Worm (Caenorhabditis elegans) whole organism, L4 larva: ENCODE measurements around the gene unc-2.

Experiments
- R02D3.7 ChIP-seq: fragments of 150-350 bp; sonication (generic microtip); optimal IDR thresholded peaks from 3 replicates; lab custom pipeline; 2014; ENCODE audit warnings: missing biosample characterization, missing genetic modification characterization
- ZK546.5 ChIP-seq, 2 experiments: sonication (generic microtip); optimal IDR thresholded peaks; 2 replicates each; lab custom pipeline; 2017; ENCODE audit warnings: missing biosample characterization in 2 of 2, missing genetic modification characterization in 2 of 2
- aha-1 ChIP-seq: fragments of 150-350 bp; peaks from one replicate; lab custom pipeline; 2014; ENCODE audit warnings: missing biosample characterization, missing genetic modification characterization
- ceh-20 ChIP-seq: fragments of 200-800 bp; sonication (Bioruptor generic); IDR thresholded peaks from 2 replicates; pipeline ENCODE4 v1.3.6; 2022; ENCODE audit warnings: missing genetic modification reagents, missing genetic modification characterization, missing compliant biosample characterization
- ceh-32 ChIP-seq: sonication (generic microtip); optimal IDR thresholded peaks from 2 replicates; lab custom pipeline; 2016; ENCODE audit warnings: mild to moderate bottlenecking, missing genetic modification characterization, missing compliant biosample characterization; ENCODE audit not compliant: poor library complexity
- ces-1 ChIP-seq: fragments of 150-350 bp; sonication (generic microtip); optimal IDR thresholded peaks from 4 replicates; lab custom pipeline; 2014; ENCODE audit warnings: missing biosample characterization, missing genetic modification reagents, missing genetic modification characterization
- daf-16 ChIP-seq, 3 experiments: sonication (generic microtip); optimal IDR thresholded peaks; 2 replicates each; lab custom pipeline; 2016 to 2017; ENCODE audit warnings: missing genetic modification characterization in 3 of 3, missing genetic modification reagents in 3 of 3, mild to moderate bottlenecking in 2 of 3, missing compliant biosample characterization in 2 of 3, missing biosample characterization in 1 of 3, moderate library complexity in 1 of 3
- daf-19 ChIP-seq: fragments of 200-800 bp; sonication (Bioruptor generic); conservative IDR thresholded peaks from 2 replicates; pipeline ENCODE4 v1.3.6; 2022; ENCODE audit warnings: missing genetic modification characterization, missing compliant biosample characterization
- dmd-6 ChIP-seq: fragments of 200-800 bp; sonication (Bioruptor generic); IDR thresholded peaks from 2 replicates; pipeline ENCODE4 v1.3.6; 2022; ENCODE audit warnings: missing genetic modification reagents, missing genetic modification characterization, missing compliant biosample characterization
- dmd-8 ChIP-seq: fragments of 200-800 bp; sonication (Bioruptor generic); IDR thresholded peaks from 2 replicates; pipeline ENCODE4 v1.3.6; 2022; ENCODE audit warnings: missing genetic modification characterization, missing compliant biosample characterization
- dve-1 ChIP-seq: sonication (generic microtip); optimal IDR thresholded peaks from 2 replicates; lab custom pipeline; 2017; ENCODE audit warnings: antibody characterized with exemption, mild to moderate bottlenecking, missing genetic modification characterization, missing compliant biosample characterization; ENCODE audit not compliant: insufficient read depth
- egl-43 ChIP-seq: fragments of 200-800 bp; sonication (Bioruptor generic); IDR thresholded peaks from 2 replicates; pipeline ENCODE4 v1.3.6; 2022; ENCODE audit warnings: missing genetic modification reagents, missing genetic modification characterization, missing compliant biosample characterization
- hif-1 ChIP-seq, 2 experiments: sonication (generic microtip); optimal IDR thresholded peaks; 2 replicates each; lab custom pipeline; 2016 to 2017; ENCODE audit warnings: missing compliant biosample characterization in 2 of 2, missing genetic modification characterization in 2 of 2, missing genetic modification reagents in 2 of 2, missing genotype in 2 of 2, mild to moderate bottlenecking in 1 of 2
- hmg-1.1 ChIP-seq: fragments of 200-800 bp; sonication (Bioruptor generic); IDR thresholded peaks from 2 replicates; pipeline ENCODE4 v1.3.6; 2022; ENCODE audit warnings: missing genetic modification reagents, missing genetic modification characterization, missing compliant biosample characterization
- jun-1 ChIP-seq: fragments of 150-350 bp; optimal IDR thresholded peaks from 2 replicates; lab custom pipeline; 2014; ENCODE audit warnings: missing biosample characterization, missing genetic modification reagents, missing genetic modification characterization
- lir-3 ChIP-seq: sonication (generic microtip); optimal IDR thresholded peaks from 2 replicates; lab custom pipeline; 2016; ENCODE audit warnings: mild to moderate bottlenecking, missing genetic modification characterization, missing compliant biosample characterization
- madf-9 ChIP-seq: fragments of 200-800 bp; sonication (Bioruptor generic); conservative IDR thresholded peaks from 2 replicates; pipeline ENCODE4 v1.3.6; 2022; ENCODE audit warnings: missing genetic modification reagents, missing genetic modification characterization, missing compliant biosample characterization
- nhr-28 ChIP-seq: fragments of 150-350 bp; optimal IDR thresholded peaks from 2 replicates; lab custom pipeline; 2014; ENCODE audit warnings: missing biosample characterization, missing genetic modification characterization
- nhr-41 ChIP-seq: fragments of 200-800 bp; sonication (Bioruptor generic); IDR thresholded peaks from 2 replicates; pipeline ENCODE4 v1.3.6; 2022; ENCODE audit warnings: missing genetic modification reagents, missing genetic modification characterization, missing compliant biosample characterization
- nhr-42 ChIP-seq: fragments of 200-800 bp; sonication (Bioruptor generic); IDR thresholded peaks from 2 replicates; pipeline ENCODE4 v1.3.6; 2022; ENCODE audit warnings: missing genetic modification characterization, missing compliant biosample characterization
- nhr-48 ChIP-seq: sonication (generic microtip); optimal IDR thresholded peaks from 2 replicates; lab custom pipeline; 2016; ENCODE audit warnings: mild to moderate bottlenecking, missing genetic modification characterization, missing compliant biosample characterization
- nhr-77 ChIP-seq: fragments of 150-350 bp; optimal IDR thresholded peaks from 2 replicates; lab custom pipeline; 2014; ENCODE audit warnings: missing biosample characterization, missing genetic modification characterization
- php-3 ChIP-seq: fragments of 200-800 bp; sonication (Bioruptor generic); IDR thresholded peaks from 2 replicates; pipeline ENCODE4 v1.3.6; 2022; ENCODE audit warnings: missing genetic modification reagents, missing genetic modification characterization, missing compliant biosample characterization
- sdz-12 ChIP-seq: fragments of 200-800 bp; sonication (Bioruptor generic); optimal IDR thresholded peaks from 2 replicates; lab custom pipeline; 2018; ENCODE audit warnings: mild to moderate bottlenecking, missing genetic modification characterization, missing compliant biosample characterization
- set-16 ChIP-seq: fragments of 200-800 bp; sonication (Bioruptor generic); IDR thresholded peaks from 2 replicates; pipeline ENCODE4 v1.3.6; 2022; ENCODE audit warnings: missing genetic modification reagents, missing genetic modification characterization, missing compliant biosample characterization
- skn-1 ChIP-seq: fragments of 150-350 bp; optimal IDR thresholded peaks from 2 replicates; lab custom pipeline; 2014; ENCODE audit warnings: missing biosample characterization, missing genetic modification characterization
- unc-62 ChIP-seq, 3 experiments: fragments of 150-350 bp in 1 of 3; sonication (generic microtip); optimal IDR thresholded peaks in 2 of 3; peaks in 1 of 3; 1 replicate in 1 of 3; 2 replicates in 2 of 3; lab custom pipeline; 2014 to 2017; ENCODE audit warnings: missing biosample characterization in 3 of 3, missing genetic modification characterization in 3 of 3, missing genetic modification reagents in 3 of 3, missing genotype in 1 of 3
- zip-2 ChIP-seq: fragments of 150-350 bp; optimal IDR thresholded peaks from 2 replicates; lab custom pipeline; 2014; ENCODE audit warnings: missing biosample characterization, missing genetic modification characterization

The unc-2 gene

DNA sequence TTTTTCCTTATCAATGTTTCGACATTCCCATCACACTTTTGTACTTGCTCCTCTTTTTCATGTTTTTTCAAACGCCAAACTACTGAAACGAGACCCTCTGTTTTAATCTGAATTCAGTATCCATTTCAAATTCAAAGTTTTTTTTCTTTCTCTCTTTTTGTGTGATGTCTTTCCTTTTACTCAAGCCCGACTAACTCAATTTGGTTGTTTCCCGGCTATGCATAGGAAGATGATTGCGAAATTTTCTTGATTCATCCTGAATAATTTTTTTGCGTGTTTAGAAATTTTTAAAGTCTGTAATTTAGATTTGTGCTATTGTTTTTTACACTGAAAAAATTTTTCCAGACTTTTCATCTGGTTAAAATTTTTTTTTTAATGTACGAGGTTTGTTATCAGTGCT, 952 bp upstream of the unc-2 start:
- 0 out of 2 replicates have a peak, but pooled peaks have one; percentile 5 for TF ChIP-seq dmd-6 (GFP tag; lab: Robert Waterston, UW)
- no peak for TF ChIP-seq ceh-32
- TF ChIP-seq R02D3.7 (tag; lab: Kevin White, UChicago) = no peak
- TF ChIP-seq ces-1 (GFP tag; lab: Kevin White, UChicago) = peak; percentile 42
- TF ChIP-seq dmd-8 (GFP tag; lab: Robert Waterston, UW) = no peak
- TF ChIP-seq unc-62 (GFP tag; optimal IDR thresholded peaks at IDR 0.05 in 1 of 2; lab: Kevin White, UChicago) = peak in 1 of 2 experiments; percentile 37
- TF ChIP-seq unc-62 (tag; optimal IDR thresholded peaks at IDR 0.05; lab: Kevin White, UChicago) = no peak

DNA sequence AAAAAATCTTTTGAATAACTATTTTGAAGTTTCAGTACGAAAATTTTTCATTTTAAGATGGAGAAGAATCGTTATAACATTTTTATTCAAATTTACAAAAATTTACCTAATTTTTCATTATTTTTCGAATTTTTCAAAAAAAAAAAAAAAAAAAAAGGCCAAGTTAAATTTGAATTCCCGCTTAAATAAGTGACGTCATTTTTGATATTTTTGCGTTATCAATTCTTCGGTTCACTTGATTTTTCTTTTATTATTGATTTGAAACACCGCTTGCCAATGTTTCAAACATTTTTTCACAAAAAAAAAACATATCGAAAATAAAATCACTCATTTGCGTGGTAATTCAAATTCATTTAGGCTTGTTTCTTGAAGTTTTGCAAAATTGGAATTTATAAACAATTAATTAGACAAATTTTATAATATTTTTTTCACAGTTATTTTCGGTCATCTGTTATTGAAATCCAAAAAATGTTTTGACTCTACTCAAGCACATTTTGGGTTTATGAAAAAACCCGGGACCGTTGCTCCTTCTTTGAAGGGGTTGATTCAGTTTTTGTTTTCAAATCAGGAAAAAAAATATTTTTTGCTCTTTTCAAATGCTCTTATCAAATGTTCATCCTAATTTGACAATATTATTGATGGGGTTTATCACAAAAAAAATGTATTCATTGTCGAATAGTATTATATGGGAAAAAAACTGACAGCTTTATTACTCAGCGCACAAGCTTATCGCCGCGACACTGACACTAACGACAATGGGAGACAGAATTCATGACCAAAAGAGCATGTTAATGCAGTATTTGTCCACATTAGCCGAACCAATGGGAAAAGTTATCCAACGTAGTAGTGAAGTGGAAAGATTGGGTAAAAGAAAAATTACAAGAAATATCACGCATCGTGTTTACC, 9.0 kb downstream of the unc-2 start:
- peak; percentile 63; the same call in 1 of the 2 replicates for TF ChIP-seq dmd-6 (GFP tag; lab: Robert Waterston, UW)
- no peak for TF ChIP-seq nhr-42 (GFP tag; lab: Robert Waterston, UW)
- TF ChIP-seq dve-1 (tag; lab: Kevin White, UChicago) = peak; percentile 79
- TF ChIP-seq nhr-28 (tag; lab: Kevin White, UChicago) = no peak
- TF ChIP-seq zip-2 (tag; lab: Kevin White, UChicago) = no peak
- TF ChIP-seq jun-1 (tag; lab: Kevin White, UChicago) = no peak
- peak; percentile 88 for TF ChIP-seq php-3 (GFP tag; lab: Robert Waterston, UW)
- no peak for TF ChIP-seq daf-16 (GFP tag; optimal IDR thresholded peaks at IDR 0.05; lab: Kevin White, UChicago)
- TF ChIP-seq daf-16 (tag; optimal IDR thresholded peaks at IDR 0.05; lab: Kevin White, UChicago) = peak; percentile 33
- TF ChIP-seq ceh-20 (GFP tag; lab: Robert Waterston, UW) = peak; percentile 53; the same call in 1 of the 2 replicates
- no peak for TF ChIP-seq lir-3 (tag; lab: Kevin White, UChicago)
- TF ChIP-seq aha-1 (tag; lab: Kevin White, UChicago) = peak; percentile 91

DNA sequence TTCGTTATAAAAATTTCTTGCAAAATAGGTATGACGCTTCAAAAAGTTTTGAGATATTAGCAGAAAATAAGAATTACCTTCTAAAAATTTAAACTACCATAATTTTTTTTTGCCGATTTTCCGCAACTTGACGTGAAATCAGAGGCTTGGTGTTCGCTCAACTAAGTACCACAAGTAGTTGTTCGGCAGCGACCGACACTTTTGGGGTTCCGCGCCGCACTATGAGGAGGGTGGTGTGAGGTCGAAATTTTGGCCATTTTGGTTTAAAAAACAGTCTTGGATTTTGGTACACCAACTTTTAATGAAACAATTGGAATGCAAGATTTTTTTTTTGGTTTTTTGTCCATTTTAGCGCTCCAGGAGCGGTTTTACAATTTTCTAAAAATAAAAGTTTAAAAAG, 10.5 kb downstream of the unc-2 start:
- TF ChIP-seq sdz-12 (GFP tag; lab: Kevin White, UChicago) (no peak), madf-9 (GFP tag; lab: Robert Waterston, UW) (no peak), aha-1 (tag; lab: Kevin White, UChicago) (peak; percentile 11), zip-2 (tag; lab: Kevin White, UChicago) (no peak)
- TF ChIP-seq, all 104 proteins: peak for 1

DNA sequence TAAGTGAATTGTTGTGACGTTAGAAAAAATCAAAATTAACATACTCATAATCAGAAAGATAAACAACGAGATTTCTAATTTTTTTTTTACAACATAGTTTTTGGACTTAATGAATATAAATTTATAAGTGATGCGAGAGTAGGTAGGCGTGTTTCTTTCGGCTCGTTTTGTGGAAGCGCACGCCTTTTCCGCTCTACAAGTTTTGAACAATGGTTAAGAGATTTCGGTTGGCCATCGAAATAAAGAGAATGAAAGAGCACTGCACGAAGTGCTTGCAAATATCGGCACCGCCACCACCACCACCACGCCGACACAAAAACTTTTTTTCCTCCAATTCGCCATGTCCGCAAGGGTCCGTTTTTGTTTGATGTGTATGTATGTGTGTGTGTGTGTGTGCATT, 14.4 kb downstream of the unc-2 start:
- TF ChIP-seq daf-19 (GFP tag; lab: Robert Waterston, UW) = no peak
- TF ChIP-seq aha-1 (tag; lab: Kevin White, UChicago) = peak; percentile 21
- TF ChIP-seq unc-62 (GFP tag; optimal IDR thresholded peaks at IDR 0.05 in 1 of 2; lab: Kevin White, UChicago) = peak in 1 of 2 experiments; percentile 89
- no peak for TF ChIP-seq unc-62 (tag; optimal IDR thresholded peaks at IDR 0.05; lab: Kevin White, UChicago)

DNA sequence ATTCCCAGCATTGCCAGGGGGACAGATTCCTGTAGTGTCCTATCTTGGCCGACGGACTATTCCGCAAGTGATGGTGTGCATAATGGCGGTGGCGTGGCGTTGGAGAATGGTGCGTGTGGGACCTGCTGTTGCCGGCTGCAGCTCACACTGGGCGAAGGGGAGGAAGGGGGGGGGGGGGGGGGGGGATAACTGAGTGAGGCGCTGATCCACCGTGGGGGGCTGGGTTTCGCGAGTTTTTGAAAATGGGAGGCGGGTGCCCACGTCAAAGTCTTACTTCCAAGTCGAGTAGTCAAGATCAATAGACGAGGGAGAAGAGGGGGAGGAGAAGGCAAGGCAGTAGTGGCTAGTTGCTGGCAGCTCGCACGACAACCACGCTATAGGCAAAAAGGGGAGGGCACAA, 31.9 kb downstream of the unc-2 start:
- TF ChIP-seq nhr-41 = no peak
- no peak for TF ChIP-seq nhr-48
- TF ChIP-seq hif-1 (tag; optimal IDR thresholded peaks at IDR 0.05; lab: Kevin White, UChicago) = no peak
- TF ChIP-seq php-3 (GFP tag; lab: Robert Waterston, UW) = no peak
- TF ChIP-seq set-16 (GFP tag; lab: Robert Waterston, UW) = peak; percentile 96
- TF ChIP-seq egl-43 (GFP tag; lab: Robert Waterston, UW) = no peak
- TF ChIP-seq ZK546.5 (tag; optimal IDR thresholded peaks at IDR 0.05; lab: Kevin White, UChicago) = no peak
- TF ChIP-seq skn-1 = no peak
- TF ChIP-seq hmg-1.1 (GFP tag; lab: Robert Waterston, UW) = 0 out of 2 replicates have a peak, but pooled peaks have one; percentile 38
- TF ChIP-seq nhr-77 (tag; lab: Kevin White, UChicago) = no peak
